Comparison of ENCODE assay signal across 1 fruit fly cellular context in the genomic region with DNA sequence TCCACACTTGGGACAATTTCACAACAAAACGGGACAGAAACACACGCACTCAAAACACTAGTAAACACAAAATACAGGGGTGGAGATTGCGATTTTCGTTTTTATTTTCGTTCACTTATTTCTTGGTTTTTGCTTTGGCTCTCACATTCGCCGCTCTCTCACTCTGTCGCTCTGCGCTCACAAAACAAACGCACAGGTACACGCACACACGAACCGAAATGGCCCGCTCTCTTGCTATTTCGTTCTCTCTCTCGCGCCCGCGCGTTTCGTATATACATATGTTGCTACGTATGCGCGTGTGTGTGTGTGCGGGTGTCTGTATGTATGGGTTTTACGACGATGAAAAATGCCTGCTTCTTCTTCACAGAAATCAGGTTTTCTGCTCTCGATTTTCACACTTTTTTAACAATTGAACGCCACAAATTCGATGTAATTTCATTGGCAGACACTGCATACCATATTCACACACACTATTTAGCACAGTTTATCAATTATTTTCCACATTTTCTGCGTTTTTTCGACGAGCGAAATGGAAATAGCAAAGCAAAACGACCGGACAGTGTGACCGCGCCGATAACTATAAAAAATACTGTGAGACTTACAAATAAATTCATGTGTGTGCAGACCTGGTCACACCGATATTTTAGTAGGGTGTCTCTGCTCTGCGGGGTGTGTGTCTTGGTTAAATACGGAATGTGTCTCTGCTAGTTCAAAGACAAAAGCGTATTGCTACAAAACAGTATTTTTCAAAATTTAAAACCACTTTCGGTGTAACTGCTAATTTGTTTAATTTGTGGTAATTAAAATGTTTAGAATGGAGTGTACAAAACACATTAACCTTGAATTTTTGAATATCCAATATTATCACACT.
A peak's percentile ranks its signal among the peaks of the same experiment; 100 is the strongest.
TF ChIP-seq lines count a peak whose summit lies in the region.

A gene (minus strand): TSS at position 584 of the 871 bp plus-strand sequence.

TF ChIP-seq in whole organism, embryonic, 481 proteins besides CTCF, POLR2A, EP300 and RAD21 (continued from another document and continues in another):
- TF ChIP-seq hkb (optimal IDR thresholded peaks at IDR 0.05; lab: Kevin White, UChicago) = peak; percentile 38
- no peak for TF ChIP-seq hkb (GFP tag; IDR thresholded peaks at IDR 0.05; lab: Robert Waterston, UW)
- TF ChIP-seq pfk (GFP tag; optimal IDR thresholded peaks at IDR 0.05; lab: Kevin White, UChicago) = no peak
- no peak for TF ChIP-seq slbo (GFP tag; IDR thresholded peaks at IDR 0.05; lab: Robert Waterston, UW)
- TF ChIP-seq zen2 (GFP tag; IDR thresholded peaks at IDR 0.05; lab: Robert Waterston, UW; ENCODE audit: partially characterized antibody) = no peak
- no peak for TF ChIP-seq HLH4C (GFP tag; IDR thresholded peaks at IDR 0.05; lab: Robert Waterston, UW; ENCODE audit: partially characterized antibody)
- TF ChIP-seq ken (GFP tag; IDR thresholded peaks at IDR 0.05; lab: Robert Waterston, UW) = no peak
- TF ChIP-seq TFAM (GFP tag; optimal IDR thresholded peaks at IDR 0.05; lab: Kevin White, UChicago) = no peak
- TF ChIP-seq run (tag; optimal IDR thresholded peaks at IDR 0.05; lab: Kevin White, UChicago) = peak; percentile 37
- no peak for TF ChIP-seq Rfx (GFP tag; IDR thresholded peaks at IDR 0.05; lab: Robert Waterston, UW)
- no peak for TF ChIP-seq ab (GFP tag; optimal IDR thresholded peaks at IDR 0.05; lab: Kevin White, UChicago)
- no peak for TF ChIP-seq chinmo (GFP tag; IDR thresholded peaks at IDR 0.05; lab: Robert Waterston, UW; ENCODE audit: partially characterized antibody)
- no peak for TF ChIP-seq CG4854 (GFP tag; optimal IDR thresholded peaks at IDR 0.05; lab: Kevin White, UChicago)
- no peak for TF ChIP-seq Hmx (GFP tag; optimal IDR thresholded peaks at IDR 0.05; lab: Kevin White, UChicago)
- peak; percentile 93 for TF ChIP-seq yki (optimal IDR thresholded peaks at IDR 0.05; lab: Kevin White, UChicago)
- no peak for TF ChIP-seq Adf1 (GFP tag; IDR thresholded peaks at IDR 0.05; lab: Robert Waterston, UW)
- no peak for TF ChIP-seq h (optimal IDR thresholded peaks at IDR 0.05; lab: Kevin White, UChicago)
- no peak for TF ChIP-seq CG1792 (GFP tag; optimal IDR thresholded peaks at IDR 0.05; lab: Kevin White, UChicago)
- no peak for TF ChIP-seq CG1024 (GFP tag; IDR thresholded peaks at IDR 0.05; lab: Robert Waterston, UW)
- no peak for TF ChIP-seq MBD-R2 (GFP tag; IDR thresholded peaks at IDR 0.05; lab: Robert Waterston, UW)
- TF ChIP-seq CG10565 (GFP tag; optimal IDR thresholded peaks at IDR 0.05; lab: Kevin White, UChicago) = no peak
- no peak for TF ChIP-seq CG4707 (GFP tag; optimal IDR thresholded peaks at IDR 0.05; lab: Kevin White, UChicago)
- TF ChIP-seq gro (GFP tag; optimal IDR thresholded peaks at IDR 0.05; lab: Kevin White, UChicago) = peak; percentile 65
- no peak for TF ChIP-seq ftz-f1 (GFP tag; optimal IDR thresholded peaks at IDR 0.05; lab: Kevin White, UChicago)
- peak; percentile 56 for TF ChIP-seq CG34376 (GFP tag; optimal IDR thresholded peaks at IDR 0.05; lab: Kevin White, UChicago)
- no peak for TF ChIP-seq tap (tag; optimal IDR thresholded peaks at IDR 0.05; lab: Kevin White, UChicago)
- peak; percentile 29 for TF ChIP-seq CG15601 (tag; optimal IDR thresholded peaks at IDR 0.05; lab: Kevin White, UChicago)
- TF ChIP-seq psq (GFP tag; optimal IDR thresholded peaks at IDR 0.05; lab: Kevin White, UChicago) = peak; percentile 70
- TF ChIP-seq CG6272 (GFP tag; IDR thresholded peaks at IDR 0.05; lab: Robert Waterston, UW) = no peak
- TF ChIP-seq Oaz (GFP tag; IDR thresholded peaks at IDR 0.05; lab: Robert Waterston, UW) = no peak
- no peak for TF ChIP-seq dmrt99B (tag; optimal IDR thresholded peaks at IDR 0.05; lab: Kevin White, UChicago)
- peak; percentile 99 for TF ChIP-seq CG17385 (GFP tag; optimal IDR thresholded peaks at IDR 0.05; lab: Kevin White, UChicago)
- no peak for TF ChIP-seq bigmax (GFP tag; optimal IDR thresholded peaks at IDR 0.05; lab: Kevin White, UChicago)
- no peak for TF ChIP-seq Bteb2 (GFP tag; optimal IDR thresholded peaks at IDR 0.05; lab: Kevin White, UChicago)
- TF ChIP-seq CG15696 (tag; optimal IDR thresholded peaks at IDR 0.05; lab: Kevin White, UChicago) = peak; percentile 5
- no peak for TF ChIP-seq pb (GFP tag; optimal IDR thresholded peaks at IDR 0.05; lab: Kevin White, UChicago)
- no peak for TF ChIP-seq tna (GFP tag; IDR thresholded peaks at IDR 0.05; lab: Robert Waterston, UW; ENCODE audit: partially characterized antibody)
- TF ChIP-seq Elba2 (GFP tag; optimal IDR thresholded peaks at IDR 0.05; lab: Kevin White, UChicago) = peak; percentile 43
- TF ChIP-seq dimm (GFP tag; IDR thresholded peaks at IDR 0.05; lab: Robert Waterston, UW) = no peak
- TF ChIP-seq Awh (GFP tag; IDR thresholded peaks at IDR 0.05; lab: Robert Waterston, UW) = no peak
- no peak for TF ChIP-seq ato (GFP tag; IDR thresholded peaks at IDR 0.05; lab: Robert Waterston, UW; ENCODE audit: partially characterized antibody)
- TF ChIP-seq Hr78 (GFP tag; optimal IDR thresholded peaks at IDR 0.05; lab: Kevin White, UChicago) = no peak
- no peak for TF ChIP-seq CG1832 (GFP tag; optimal IDR thresholded peaks at IDR 0.05; lab: Kevin White, UChicago)
- TF ChIP-seq lbe (GFP tag; optimal IDR thresholded peaks at IDR 0.05; lab: Kevin White, UChicago) = peak; percentile 78
- peak; percentile 5 for TF ChIP-seq repo (GFP tag; optimal IDR thresholded peaks at IDR 0.05; lab: Kevin White, UChicago)
- TF ChIP-seq E2f2 (GFP tag; IDR thresholded peaks at IDR 0.05; lab: Robert Waterston, UW) = no peak
- TF ChIP-seq Stat92E (GFP tag; optimal IDR thresholded peaks at IDR 0.05; lab: Kevin White, UChicago) = peak in 1 of 3 experiments; percentile 84
- TF ChIP-seq so (GFP tag; IDR thresholded peaks at IDR 0.05; lab: Robert Waterston, UW) = no peak
- no peak for TF ChIP-seq lmd (GFP tag; IDR thresholded peaks at IDR 0.05; lab: Robert Waterston, UW)
- no peak for TF ChIP-seq Xrp1 (GFP tag; IDR thresholded peaks at IDR 0.05; lab: Robert Waterston, UW)
- peak in 1 of 2 experiments; percentile 46 for TF ChIP-seq Pdp1 (GFP tag; optimal IDR thresholded peaks at IDR 0.05; lab: Kevin White, UChicago)
- TF ChIP-seq D19B (GFP tag; optimal IDR thresholded peaks at IDR 0.05; lab: Kevin White, UChicago) = no peak
- peak; percentile 13 for TF ChIP-seq Nf-YC (tag; optimal IDR thresholded peaks at IDR 0.05; lab: Kevin White, UChicago)
- peak; percentile 95 for TF ChIP-seq CG4617 (GFP tag; optimal IDR thresholded peaks at IDR 0.05; lab: Kevin White, UChicago; ENCODE audit: borderline replicate concordance)
- no peak for TF ChIP-seq NfI (GFP tag; optimal IDR thresholded peaks at IDR 0.05; lab: Kevin White, UChicago)
- TF ChIP-seq CG2129 (GFP tag; IDR thresholded peaks at IDR 0.05; lab: Robert Waterston, UW; ENCODE audit: partially characterized antibody) = no peak
- TF ChIP-seq Hr39 (optimal IDR thresholded peaks at IDR 0.05; lab: Kevin White, UChicago) = no peak
- TF ChIP-seq Dek (tag; optimal IDR thresholded peaks at IDR 0.05; lab: Kevin White, UChicago) = peak; percentile 25
- peak; percentile 13 for TF ChIP-seq CG18262 (tag; optimal IDR thresholded peaks at IDR 0.05; lab: Kevin White, UChicago)
- no peak for TF ChIP-seq CG4328 (GFP tag; optimal IDR thresholded peaks at IDR 0.05; lab: Kevin White, UChicago)
- TF ChIP-seq dan (GFP tag; IDR thresholded peaks at IDR 0.05; lab: Robert Waterston, UW) = no peak
- TF ChIP-seq az2 (GFP tag; optimal IDR thresholded peaks at IDR 0.05; lab: Kevin White, UChicago) = no peak
- no peak for TF ChIP-seq mirr (GFP tag; optimal IDR thresholded peaks at IDR 0.05; lab: Kevin White, UChicago)
- peak; percentile 23 for TF ChIP-seq CG2202 (tag; optimal IDR thresholded peaks at IDR 0.05; lab: Kevin White, UChicago)
- TF ChIP-seq chm (GFP tag; IDR thresholded peaks at IDR 0.05; lab: Robert Waterston, UW) = no peak
- TF ChIP-seq CG10431 (GFP tag; optimal IDR thresholded peaks at IDR 0.05; lab: Kevin White, UChicago) = peak; percentile 32
- no peak for TF ChIP-seq CG6254 (GFP tag; optimal IDR thresholded peaks at IDR 0.05; lab: Kevin White, UChicago)
- no peak for TF ChIP-seq E2f1 (GFP tag; IDR thresholded peaks at IDR 0.05; lab: Robert Waterston, UW)
- peak; percentile 16 for TF ChIP-seq CG12769 (tag; optimal IDR thresholded peaks at IDR 0.05; lab: Kevin White, UChicago)
- no peak for TF ChIP-seq Chrac-16 (GFP tag; optimal IDR thresholded peaks at IDR 0.05; lab: Kevin White, UChicago)
- TF ChIP-seq prd (optimal IDR thresholded peaks at IDR 0.05; lab: Kevin White, UChicago) = no peak
- TF ChIP-seq prd (GFP tag; IDR thresholded peaks at IDR 0.05; lab: Robert Waterston, UW) = no peak
- no peak for TF ChIP-seq GATAe (GFP tag; conservative IDR thresholded peaks at IDR 0.05; lab: Robert Waterston, UW)
- no peak for TF ChIP-seq CG7745 (tag; optimal IDR thresholded peaks at IDR 0.05; lab: Kevin White, UChicago)
- peak; percentile 15 for TF ChIP-seq Mad (GFP tag; optimal IDR thresholded peaks at IDR 0.05; lab: Kevin White, UChicago)
- TF ChIP-seq CG3163 (GFP tag; optimal IDR thresholded peaks at IDR 0.05; lab: Kevin White, UChicago) = no peak
- TF ChIP-seq knrl (GFP tag; IDR thresholded peaks at IDR 0.05; lab: Robert Waterston, UW; ENCODE audit: partially characterized antibody) = no peak
- no peak for TF ChIP-seq toy (GFP tag; IDR thresholded peaks at IDR 0.05; lab: Robert Waterston, UW)
- TF ChIP-seq CG17568 (GFP tag; optimal IDR thresholded peaks at IDR 0.05; lab: Kevin White, UChicago) = peak; percentile 100
- TF ChIP-seq Mes4 (GFP tag; optimal IDR thresholded peaks at IDR 0.05; lab: Kevin White, UChicago) = no peak
- TF ChIP-seq ttk (GFP tag; IDR thresholded peaks at IDR 0.05; lab: Robert Waterston, UW) = no peak
- TF ChIP-seq Neu2 (GFP tag; optimal IDR thresholded peaks at IDR 0.05; lab: Kevin White, UChicago; ENCODE audit: borderline replicate concordance) = no peak
- peak; percentile 80 for TF ChIP-seq CG14710 (tag; optimal IDR thresholded peaks at IDR 0.05; lab: Kevin White, UChicago)
- no peak for TF ChIP-seq Atf6 (GFP tag; IDR thresholded peaks at IDR 0.05; lab: Robert Waterston, UW)
- no peak for TF ChIP-seq cwo (GFP tag; optimal IDR thresholded peaks at IDR 0.05; lab: Kevin White, UChicago)
- peak in 1 of 2 experiments; percentile 45 for TF ChIP-seq Eip74EF (GFP tag; optimal IDR thresholded peaks at IDR 0.05; lab: Kevin White, UChicago)
- no peak for TF ChIP-seq Hr3 (GFP tag; optimal IDR thresholded peaks at IDR 0.05; lab: Kevin White, UChicago)
- TF ChIP-seq row (GFP tag; IDR thresholded peaks at IDR 0.05; lab: Robert Waterston, UW) = no peak
- peak in 1 of 2 experiments; percentile 65 for TF ChIP-seq bsh (GFP tag; optimal IDR thresholded peaks at IDR 0.05; lab: Kevin White, UChicago)
- no peak for TF ChIP-seq Fer2 (tag; optimal IDR thresholded peaks at IDR 0.05; lab: Kevin White, UChicago)
- TF ChIP-seq nmo (GFP tag; optimal IDR thresholded peaks at IDR 0.05; lab: Kevin White, UChicago) = peak; percentile 52
- no peak for TF ChIP-seq CG3995 (GFP tag; optimal IDR thresholded peaks at IDR 0.05; lab: Kevin White, UChicago)
- no peak for TF ChIP-seq klu (GFP tag; IDR thresholded peaks at IDR 0.05; lab: Robert Waterston, UW)
- no peak for TF ChIP-seq Optix (GFP tag; IDR thresholded peaks at IDR 0.05; lab: Robert Waterston, UW)
- no peak for TF ChIP-seq CG3847 (GFP tag; IDR thresholded peaks at IDR 0.05; lab: Robert Waterston, UW)
- TF ChIP-seq CG31224 (GFP tag; IDR thresholded peaks at IDR 0.05; lab: Robert Waterston, UW) = no peak
- no peak for TF ChIP-seq NC2α (GFP tag; optimal IDR thresholded peaks at IDR 0.05; lab: Kevin White, UChicago)
- no peak for TF ChIP-seq CG4360 (GFP tag; IDR thresholded peaks at IDR 0.05; lab: Robert Waterston, UW)
- TF ChIP-seq odd (GFP tag; optimal IDR thresholded peaks at IDR 0.05; lab: Kevin White, UChicago) = no peak
- no peak for TF ChIP-seq CG10321 (GFP tag; IDR thresholded peaks at IDR 0.05; lab: Robert Waterston, UW)
- TF ChIP-seq NC2β (GFP tag; optimal IDR thresholded peaks at IDR 0.05; lab: Kevin White, UChicago) = peak; percentile 16
- TF ChIP-seq CG11723 (GFP tag; optimal IDR thresholded peaks at IDR 0.05; lab: Kevin White, UChicago) = no peak
- TF ChIP-seq vvl (GFP tag; IDR thresholded peaks at IDR 0.05; lab: Robert Waterston, UW) = no peak
- TF ChIP-seq slp2 (GFP tag; optimal IDR thresholded peaks at IDR 0.05; lab: Kevin White, UChicago) = no peak
- TF ChIP-seq CG1603 (tag; optimal IDR thresholded peaks at IDR 0.05; lab: Kevin White, UChicago) = peak; percentile 84
- TF ChIP-seq CG14667 (GFP tag; IDR thresholded peaks at IDR 0.05; lab: Robert Waterston, UW) = no peak
- no peak for TF ChIP-seq CG12104 (GFP tag; optimal IDR thresholded peaks at IDR 0.05; lab: Kevin White, UChicago)
- TF ChIP-seq CG11398 (GFP tag; optimal IDR thresholded peaks at IDR 0.05; lab: Kevin White, UChicago) = no peak
- peak; percentile 81 for TF ChIP-seq Ets97D (GFP tag; optimal IDR thresholded peaks at IDR 0.05; lab: Kevin White, UChicago)
- TF ChIP-seq Dad (GFP tag; optimal IDR thresholded peaks at IDR 0.05; lab: Kevin White, UChicago) = peak; percentile 5
- no peak for TF ChIP-seq nau (GFP tag; optimal IDR thresholded peaks at IDR 0.05; lab: Kevin White, UChicago)
- peak; percentile 62 for TF ChIP-seq CoRest (tag; optimal IDR thresholded peaks at IDR 0.05; lab: Kevin White, UChicago)
- TF ChIP-seq CG7963 (GFP tag; IDR thresholded peaks at IDR 0.05; lab: Robert Waterston, UW; ENCODE audit: partially characterized antibody) = no peak
- TF ChIP-seq kni (GFP tag; optimal IDR thresholded peaks at IDR 0.05; lab: Kevin White, UChicago) = peak; percentile 33
- TF ChIP-seq CG2116 (GFP tag; optimal IDR thresholded peaks at IDR 0.05; lab: Kevin White, UChicago) = peak; percentile 36
- TF ChIP-seq stwl (tag; optimal IDR thresholded peaks at IDR 0.05; lab: Kevin White, UChicago) = peak; percentile 91
- peak; percentile 11 for TF ChIP-seq kah (GFP tag; optimal IDR thresholded peaks at IDR 0.05; lab: Kevin White, UChicago)
- TF ChIP-seq aop (GFP tag; IDR thresholded peaks at IDR 0.05; lab: Robert Waterston, UW) = no peak
- TF ChIP-seq CG2120 (GFP tag; optimal IDR thresholded peaks at IDR 0.05; lab: Kevin White, UChicago) = peak; percentile 27
- no peak for TF ChIP-seq CG11456 (GFP tag; IDR thresholded peaks at IDR 0.05; lab: Robert Waterston, UW)
- no peak for TF ChIP-seq BtbVII (GFP tag; optimal IDR thresholded peaks at IDR 0.05; lab: Kevin White, UChicago)
- no peak for TF ChIP-seq pum (GFP tag; optimal IDR thresholded peaks at IDR 0.05; lab: Kevin White, UChicago)
- no peak for TF ChIP-seq shn (GFP tag; optimal IDR thresholded peaks at IDR 0.05; lab: Kevin White, UChicago)
- no peak for TF ChIP-seq CG14965 (GFP tag; optimal IDR thresholded peaks at IDR 0.05; lab: Kevin White, UChicago; ENCODE audit: borderline replicate concordance)
- no peak for TF ChIP-seq CG17912 (GFP tag; optimal IDR thresholded peaks at IDR 0.05; lab: Kevin White, UChicago)
- peak; percentile 2 for TF ChIP-seq twi (tag; optimal IDR thresholded peaks at IDR 0.05; lab: Kevin White, UChicago)
